Fruit fly (Drosophila melanogaster): ENCODE results near the gene CG14147.
A peak's percentile ranks its signal among the peaks of the same experiment; 100 is the strongest.

The CG14147 gene

DNA sequence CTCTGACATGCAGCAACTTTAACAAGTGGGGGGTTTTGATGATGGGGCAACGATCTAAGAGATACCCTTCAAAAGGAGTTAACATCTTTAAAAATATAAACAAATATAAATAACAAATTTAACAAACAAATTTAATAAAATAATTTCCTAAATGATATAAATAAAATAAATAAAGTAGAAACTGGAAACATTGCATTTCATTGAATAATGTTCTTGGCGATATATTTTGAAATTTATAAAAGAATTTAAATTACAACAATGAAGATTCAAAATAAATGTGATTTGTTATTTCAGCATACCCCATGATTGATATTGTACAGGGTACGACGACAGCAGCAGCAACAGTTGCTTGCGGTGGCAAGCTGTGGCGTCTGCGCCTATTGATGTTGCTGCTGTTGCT lies 21.3 kb upstream of the CG14147 start (continued):
- TF ChIP-seq CG6163 (GFP tag; IDR thresholded peaks at IDR 0.05) (0 out of 3 replicates have a peak, but pooled peaks have one; percentile 40), CG6808 (GFP tag; optimal IDR thresholded peaks at IDR 0.05) (peak; percentile 56), dsx (GFP tag; optimal IDR thresholded peaks at IDR 0.05; ENCODE audit: poor library complexity, severe bottlenecking) (peak; percentile 79), CG1621 (tag; optimal IDR thresholded peaks at IDR 0.05) (no peak), spab (GFP tag; optimal IDR thresholded peaks at IDR 0.05) (peak; percentile 53), CG34406 (GFP tag; optimal IDR thresholded peaks at IDR 0.05) (peak; percentile 64), pdm3 (GFP tag; optimal IDR thresholded peaks at IDR 0.05) (peak; percentile 12)

DNA sequence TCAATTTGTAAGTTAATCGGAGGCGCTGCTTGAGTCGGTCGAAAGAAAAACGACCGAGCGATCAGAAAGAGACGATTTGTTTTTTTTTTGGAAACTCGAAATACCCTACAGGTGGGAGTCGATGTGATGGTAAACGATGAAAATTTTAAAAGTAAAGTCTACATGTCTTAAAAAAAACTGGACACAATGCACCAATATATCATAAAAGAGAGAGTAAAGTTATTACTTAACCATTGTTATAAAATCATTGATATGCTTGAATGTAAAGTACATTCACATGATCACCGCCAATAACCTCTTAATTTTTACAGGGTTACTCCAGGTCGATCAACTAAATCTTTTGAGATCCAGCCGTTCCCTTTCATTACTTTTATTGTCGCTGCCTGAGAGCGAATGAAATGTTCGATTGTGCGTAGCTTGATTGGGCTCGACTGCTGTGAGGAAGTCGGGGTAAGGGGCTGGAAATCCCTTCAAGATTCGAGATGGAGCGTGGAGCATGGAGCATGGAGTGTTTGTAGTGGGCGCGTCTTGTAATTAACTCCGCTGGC lies 20.3 kb upstream of the CG14147 start:
- no peak for TF ChIP-seq CG1621 (tag; optimal IDR thresholded peaks at IDR 0.05)
- peak; percentile 24 for TF ChIP-seq CG6808 (GFP tag; optimal IDR thresholded peaks at IDR 0.05)
- no peak for TF ChIP-seq dac (GFP tag; optimal IDR thresholded peaks at IDR 0.05)
- no peak for TF ChIP-seq CG11762 (GFP tag; optimal IDR thresholded peaks at IDR 0.05; ENCODE audit: insufficient read depth)
- TF ChIP-seq CG9139 (GFP tag; optimal IDR thresholded peaks at IDR 0.05) = no peak
- peak; percentile 27 for TF ChIP-seq CG10631 (GFP tag; optimal IDR thresholded peaks at IDR 0.05)
- peak; percentile 34 for TF ChIP-seq CG8632 (GFP tag; optimal IDR thresholded peaks at IDR 0.05)
- no peak for TF ChIP-seq Eip93F (GFP tag; optimal IDR thresholded peaks at IDR 0.05)
- TF ChIP-seq CG11902 (GFP tag; optimal IDR thresholded peaks at IDR 0.05) = no peak
- no peak for TF ChIP-seq vri (GFP tag; optimal IDR thresholded peaks at IDR 0.05)
- peak; percentile 34 for TF ChIP-seq Blimp-1 (GFP tag; optimal IDR thresholded peaks at IDR 0.05)
- TF ChIP-seq CG3919 (GFP tag; optimal IDR thresholded peaks at IDR 0.05) = peak; percentile 24
- TF ChIP-seq CG6854 (GFP tag; optimal IDR thresholded peaks at IDR 0.05) = no peak
- TF ChIP-seq esn (GFP tag; optimal IDR thresholded peaks at IDR 0.05) = peak; percentile 60
- TF ChIP-seq CG11294 (GFP tag; IDR thresholded peaks at IDR 0.05) = no peak
- peak; percentile 17 for TF ChIP-seq net (GFP tag; optimal IDR thresholded peaks at IDR 0.05)
- no peak for TF ChIP-seq fkh (GFP tag; optimal IDR thresholded peaks at IDR 0.05)
- peak; percentile 27 for TF ChIP-seq Sox14 (GFP tag; optimal IDR thresholded peaks at IDR 0.05)
- TF ChIP-seq CG8119 (GFP tag; IDR thresholded peaks at IDR 0.05) = no peak
- peak; percentile 83 for TF ChIP-seq svp (GFP tag)
- no peak for TF ChIP-seq salr (GFP tag; optimal IDR thresholded peaks at IDR 0.05)
- peak; percentile 18 for TF ChIP-seq fd59A (GFP tag; optimal IDR thresholded peaks at IDR 0.05)
- peak; percentile 28 for TF ChIP-seq dsx (GFP tag; optimal IDR thresholded peaks at IDR 0.05; ENCODE audit: poor library complexity, severe bottlenecking)
- TF ChIP-seq CG6163 (GFP tag; IDR thresholded peaks at IDR 0.05) = no peak
- TF ChIP-seq Gug (GFP tag; IDR thresholded peaks at IDR 0.05) = no peak
- TF ChIP-seq Sox15 (GFP tag; optimal IDR thresholded peaks at IDR 0.05) = peak; percentile 30
- TF ChIP-seq CG6792 (GFP tag; optimal IDR thresholded peaks at IDR 0.05) = peak; percentile 40
- TF ChIP-seq Sox102F (GFP tag; optimal IDR thresholded peaks at IDR 0.05) = peak; percentile 40
- TF ChIP-seq CG4318 (GFP tag; optimal IDR thresholded peaks at IDR 0.05) = no peak
- TF ChIP-seq fd85E (GFP tag; optimal IDR thresholded peaks at IDR 0.05) = no peak
- peak; percentile 88 for TF ChIP-seq Eip78C (GFP tag)
- peak; percentile 44 for TF ChIP-seq lz (GFP tag; optimal IDR thresholded peaks at IDR 0.05)
- TF ChIP-seq CG34406 (GFP tag; optimal IDR thresholded peaks at IDR 0.05) = peak; percentile 58
- TF ChIP-seq cyc (GFP tag; optimal IDR thresholded peaks at IDR 0.05) = peak; percentile 35
- TF ChIP-seq CG32006 (GFP tag; optimal IDR thresholded peaks at IDR 0.05) = no peak
- peak; percentile 47 for TF ChIP-seq acj6 (GFP tag; optimal IDR thresholded peaks at IDR 0.05)
- TF ChIP-seq CG6276 (GFP tag; optimal IDR thresholded peaks at IDR 0.05) = no peak
- TF ChIP-seq Eip75B (GFP tag; optimal IDR thresholded peaks at IDR 0.05) = peak; percentile 55
- no peak for TF ChIP-seq eg (GFP tag; IDR thresholded peaks at IDR 0.05)
- no peak for TF ChIP-seq CG16779 (tag; optimal IDR thresholded peaks at IDR 0.05)
- peak in 1 of 2 experiments; percentile 61 for TF ChIP-seq ss (GFP tag; optimal IDR thresholded peaks at IDR 0.05)
- TF ChIP-seq Hr4 (GFP tag; optimal IDR thresholded peaks at IDR 0.05) = no peak
- peak; percentile 57 for TF ChIP-seq OdsH (GFP tag; optimal IDR thresholded peaks at IDR 0.05)
- TF ChIP-seq Ets96B (tag; optimal IDR thresholded peaks at IDR 0.05) = peak; percentile 44
- TF ChIP-seq Lpt (GFP tag; optimal IDR thresholded peaks at IDR 0.05) = no peak
- TF ChIP-seq pdm3 (GFP tag; optimal IDR thresholded peaks at IDR 0.05) = peak; percentile 36
- TF ChIP-seq CG7368 (GFP tag; optimal IDR thresholded peaks at IDR 0.05) = no peak

Data from whole organism, prepupa.